Fruit fly (Drosophila melanogaster) whole organism, wandering third instar larva: ENCODE measurements around the gene raskol.

ENCODE experiments used
- Dif ChIP-seq: fragments of 200-275, 200-300 bp; sonication (Bioruptor generic); optimal IDR thresholded peaks from 2 replicates; lab custom pipeline; 2018; ENCODE audit warnings: missing biosample characterization, missing genetic modification characterization; ENCODE audit not compliant: partially characterized antibody
- GATAd ChIP-seq: sonication (Bioruptor generic); optimal IDR thresholded peaks from 2 replicates; lab custom pipeline; 2016; ENCODE audit warnings: missing biosample characterization, missing genetic modification characterization
- Hnf4 ChIP-seq: fragments of 200-800 bp; sonication (Bioruptor generic); optimal IDR thresholded peaks from 2 replicates; lab custom pipeline; 2016; ENCODE audit warnings: missing biosample characterization, mild to moderate bottlenecking, missing genetic modification characterization
- Jra ChIP-seq: sonication (Bioruptor generic); optimal IDR thresholded peaks from 2 replicates; lab custom pipeline; 2016; ENCODE audit warnings: missing biosample characterization, missing genetic modification characterization
- OdsH ChIP-seq: fragments of 200-800 bp; sonication (Bioruptor generic); optimal IDR thresholded peaks from 2 replicates; lab custom pipeline; 2016; ENCODE audit warnings: missing biosample characterization, mild to moderate bottlenecking, missing genetic modification characterization
- foxo ChIP-seq, 2 experiments: fragments of 200-800 bp; sonication (Bioruptor generic); optimal IDR thresholded peaks; 2 replicates in 1 of 2; 3 replicates in 1 of 2; lab custom pipeline; 2016 to 2017; ENCODE audit warnings: missing biosample characterization in 2 of 2, missing genetic modification characterization in 2 of 2
- psq ChIP-seq: fragments of 200-800 bp; sonication (Bioruptor generic); optimal IDR thresholded peaks from 3 replicates; lab custom pipeline; 2017; ENCODE audit warnings: missing biosample characterization, mild to moderate bottlenecking, missing genetic modification characterization, moderate library complexity
- sv ChIP-seq: fragments of 200-800 bp; sonication (Bioruptor generic); optimal IDR thresholded peaks from 3 replicates; lab custom pipeline; 2016; ENCODE audit warnings: missing biosample characterization, missing genetic modification characterization
- usp ChIP-seq: fragments of >200 bp; optimal IDR thresholded peaks from 2 replicates; lab custom pipeline; 2017; ENCODE audit warnings: missing biosample characterization, missing genetic modification characterization

dm6 chrX:17782058-17782457, 72.1 kb downstream of the raskol start:
- TF ChIP-seq GATAd (GFP tag; lab: Kevin White, UChicago) = no peak
- no peak for TF ChIP-seq OdsH (GFP tag; lab: Kevin White, UChicago)
- TF ChIP-seq Dif (GFP tag; lab: Kevin White, UChicago) = no peak
- no peak for TF ChIP-seq usp (GFP tag; lab: Kevin White, UChicago)
- TF ChIP-seq Jra (GFP tag; lab: Kevin White, UChicago) = no peak
- TF ChIP-seq foxo (GFP tag; optimal IDR thresholded peaks at IDR 0.05; lab: Kevin White, UChicago) = no peak
- TF ChIP-seq psq (GFP tag; lab: Kevin White, UChicago) = no peak
- TF ChIP-seq Hnf4 (GFP tag; lab: Kevin White, UChicago) = no peak
- no peak for TF ChIP-seq sv (GFP tag; lab: Kevin White, UChicago)
